Worm (Caenorhabditis elegans) whole organism, mixed stage, embryonic: ENCODE data around the gene acp-5.

ENCODE experiments used
- M03D4.4 ChIP-seq: sonication (generic microtip); optimal IDR thresholded peaks from 2 replicates; lab custom pipeline; 2017; ENCODE audit warnings: mild to moderate bottlenecking, missing genetic modification characterization, missing compliant biosample characterization
- bed-3 ChIP-seq: fragments of 200-800 bp; sonication (Bioruptor generic); optimal IDR thresholded peaks from 3 replicates; lab custom pipeline; 2018; ENCODE audit warnings: mild to moderate bottlenecking, missing genetic modification characterization, moderate library complexity, missing compliant biosample characterization
- blmp-1 ChIP-seq: fragments of 150-350 bp; optimal IDR thresholded peaks from 2 replicates; lab custom pipeline; 2014; ENCODE audit warnings: missing biosample characterization, missing genetic modification characterization
- ceh-39 ChIP-seq: fragments of 150-350 bp; optimal IDR thresholded peaks from 2 replicates; lab custom pipeline; 2014; ENCODE audit warnings: missing biosample characterization, missing genetic modification characterization
- ceh-43 ChIP-seq: fragments of 200-800 bp; sonication (Bioruptor generic); optimal IDR thresholded peaks from 2 replicates; lab custom pipeline; 2018; ENCODE audit warnings: mild to moderate bottlenecking, missing genetic modification characterization, moderate library complexity, missing compliant biosample characterization
- ceh-83 ChIP-seq: fragments of 200-800 bp; sonication (Bioruptor generic); optimal IDR thresholded peaks from 2 replicates; lab custom pipeline; 2018; ENCODE audit warnings: mild to moderate bottlenecking, missing genetic modification characterization, missing compliant biosample characterization
- ces-1 ChIP-seq: fragments of 150-350 bp; optimal IDR thresholded peaks from 2 replicates; lab custom pipeline; 2014; ENCODE audit warnings: missing biosample characterization, missing genetic modification reagents, missing genetic modification characterization
- cnd-1 ChIP-seq: fragments of 200-800 bp; sonication (Bioruptor generic); optimal IDR thresholded peaks from 2 replicates; lab custom pipeline; 2018; ENCODE audit warnings: mild to moderate bottlenecking, missing genetic modification characterization, missing compliant biosample characterization
- drap-1 ChIP-seq: fragments of 200-800 bp; sonication (Bioruptor generic); optimal IDR thresholded peaks from 3 replicates; lab custom pipeline; 2018; ENCODE audit warnings: mild to moderate bottlenecking, missing genetic modification characterization, missing compliant biosample characterization
- elt-3 ChIP-seq: fragments of 150-350 bp; optimal IDR thresholded peaks from 2 replicates; lab custom pipeline; 2014; ENCODE audit warnings: missing biosample characterization, missing genetic modification characterization
- flh-1 ChIP-seq: fragments of 200-800 bp; sonication (Bioruptor generic); optimal IDR thresholded peaks from 2 replicates; lab custom pipeline; 2018; ENCODE audit warnings: mild to moderate bottlenecking, missing genetic modification characterization, moderate library complexity, missing compliant biosample characterization
- ham-2 ChIP-seq: fragments of 200-800 bp; sonication (Bioruptor generic); optimal IDR thresholded peaks from 2 replicates; lab custom pipeline; 2018; ENCODE audit warnings: mild to moderate bottlenecking, missing genetic modification characterization, missing compliant biosample characterization
- hlh-1 ChIP-seq: fragments of 150-350 bp; optimal IDR thresholded peaks from 2 replicates; lab custom pipeline; 2014; ENCODE audit warnings: missing biosample characterization, missing genetic modification reagents, missing genetic modification characterization
- lin-13 ChIP-seq: fragments of 150-350 bp; optimal IDR thresholded peaks from 2 replicates; lab custom pipeline; 2014; ENCODE audit warnings: missing biosample characterization, missing genetic modification characterization
- lin-32 ChIP-seq: fragments of 200-800 bp; sonication (Bioruptor generic); optimal IDR thresholded peaks from 2 replicates; lab custom pipeline; 2018; ENCODE audit warnings: mild to moderate bottlenecking, missing genetic modification characterization, missing compliant biosample characterization
- lsy-2 ChIP-seq: fragments of 150-350 bp; optimal IDR thresholded peaks from 2 replicates; lab custom pipeline; 2014; ENCODE audit warnings: missing biosample characterization, missing genetic modification characterization
- mab-5 ChIP-seq: fragments of 150-350 bp; optimal IDR thresholded peaks from 2 replicates; lab custom pipeline; 2014; ENCODE audit warnings: missing biosample characterization, missing genetic modification characterization
- mep-1 ChIP-seq: fragments of 150-350 bp; optimal IDR thresholded peaks from 2 replicates; lab custom pipeline; 2017; ENCODE audit warnings: missing biosample characterization, missing genetic modification reagents, missing genetic modification characterization, inconsistent platforms
- mls-2 ChIP-seq: sonication (generic microtip); optimal IDR thresholded peaks from 2 replicates; lab custom pipeline; 2016; ENCODE audit warnings: mild to moderate bottlenecking, missing genetic modification characterization, moderate library complexity, missing compliant biosample characterization
- nhr-12 ChIP-seq: fragments of 150-350 bp; optimal IDR thresholded peaks from 2 replicates; lab custom pipeline; 2014; ENCODE audit warnings: missing biosample characterization, missing genetic modification characterization
- nhr-2 ChIP-seq: fragments of 150-350 bp; optimal IDR thresholded peaks from 2 replicates; lab custom pipeline; 2014; ENCODE audit warnings: missing biosample characterization, missing genetic modification characterization
- nhr-237 ChIP-seq: fragments of 150-350 bp; optimal IDR thresholded peaks from 2 replicates; lab custom pipeline; 2014; ENCODE audit warnings: missing biosample characterization, missing genetic modification characterization
- nhr-28 ChIP-seq: fragments of 150-350 bp; optimal IDR thresholded peaks from 2 replicates; lab custom pipeline; 2014; ENCODE audit warnings: missing biosample characterization, missing genetic modification characterization
- nhr-76 ChIP-seq: sonication (generic microtip); optimal IDR thresholded peaks from 2 replicates; lab custom pipeline; 2017; ENCODE audit warnings: missing biosample characterization, missing genetic modification characterization
- pha-4 ChIP-seq: fragments of 150-350 bp; optimal IDR thresholded peaks from 2 replicates; lab custom pipeline; 2018; ENCODE audit warnings: missing biosample characterization, missing genetic modification reagents, missing genetic modification characterization
- sem-2 ChIP-seq: fragments of 200-800 bp; sonication (Bioruptor generic); optimal IDR thresholded peaks from 2 replicates; lab custom pipeline; 2018; ENCODE audit warnings: mild to moderate bottlenecking, missing genetic modification characterization, missing compliant biosample characterization
- sptf-1 ChIP-seq: sonication (generic microtip); optimal IDR thresholded peaks from 2 replicates; lab custom pipeline; 2017; ENCODE audit warnings: mild to moderate bottlenecking, missing genetic modification characterization, moderate library complexity, missing compliant biosample characterization
- tbx-8 ChIP-seq: fragments of 200-800 bp; sonication (Bioruptor generic); optimal IDR thresholded peaks from 2 replicates; lab custom pipeline; 2018; ENCODE audit warnings: mild to moderate bottlenecking, missing genetic modification characterization, moderate library complexity, missing compliant biosample characterization
- unc-120 ChIP-seq: sonication (generic microtip); optimal IDR thresholded peaks from 2 replicates; lab custom pipeline; 2017; ENCODE audit warnings: missing genetic modification characterization, missing compliant biosample characterization; ENCODE audit not compliant: poor library complexity, severe bottlenecking
- unc-39 ChIP-seq: fragments of 150-350 bp; optimal IDR thresholded peaks from 2 replicates; lab custom pipeline; 2014; ENCODE audit warnings: missing biosample characterization, missing genetic modification characterization
- unc-62 ChIP-seq: fragments of 150-350 bp; optimal IDR thresholded peaks from 2 replicates; lab custom pipeline; 2014; ENCODE audit warnings: missing biosample characterization, missing genetic modification reagents, missing genetic modification characterization
- zip-8 ChIP-seq: fragments of 150-350 bp; optimal IDR thresholded peaks from 2 replicates; lab custom pipeline; 2014; ENCODE audit warnings: missing biosample characterization, missing genetic modification characterization

acp-5 gene

DNA sequence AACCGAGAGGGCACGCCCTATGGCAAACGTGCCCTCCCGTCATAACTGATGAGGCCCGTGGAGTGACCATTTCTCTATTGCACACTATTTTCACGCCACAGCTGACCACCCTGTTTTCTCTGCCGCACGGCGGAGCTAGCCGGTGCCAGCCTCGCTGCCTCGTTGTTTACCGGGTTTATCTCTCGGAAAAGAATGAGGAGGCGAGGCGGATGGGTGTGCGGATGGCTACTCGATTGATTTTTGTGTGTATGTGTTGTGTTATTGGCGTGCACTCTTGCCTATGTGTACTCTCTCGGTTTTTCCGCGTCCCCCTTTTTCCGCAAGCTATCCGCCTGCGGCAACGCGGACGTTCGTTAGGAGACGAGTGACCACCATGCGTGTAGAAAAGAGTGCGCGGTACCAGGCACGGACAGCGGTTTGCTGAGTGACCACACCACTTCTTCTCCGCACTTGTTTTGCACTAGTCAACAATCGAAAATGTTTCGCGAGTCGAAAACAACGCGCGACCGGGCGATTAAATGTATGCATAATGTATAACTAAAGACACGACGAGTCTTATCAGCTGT is 17.2 kb upstream of the acp-5 start (continued):
- TF ChIP-seq ceh-83 (GFP tag; lab: Kevin White, UChicago) (peak; percentile 69), sptf-1 (peak; percentile 90), ham-2 (GFP tag; lab: Kevin White, UChicago) (peak; percentile 100), nhr-237 (peak; percentile 50), zip-8 (tag; lab: Kevin White, UChicago) (no peak)

DNA sequence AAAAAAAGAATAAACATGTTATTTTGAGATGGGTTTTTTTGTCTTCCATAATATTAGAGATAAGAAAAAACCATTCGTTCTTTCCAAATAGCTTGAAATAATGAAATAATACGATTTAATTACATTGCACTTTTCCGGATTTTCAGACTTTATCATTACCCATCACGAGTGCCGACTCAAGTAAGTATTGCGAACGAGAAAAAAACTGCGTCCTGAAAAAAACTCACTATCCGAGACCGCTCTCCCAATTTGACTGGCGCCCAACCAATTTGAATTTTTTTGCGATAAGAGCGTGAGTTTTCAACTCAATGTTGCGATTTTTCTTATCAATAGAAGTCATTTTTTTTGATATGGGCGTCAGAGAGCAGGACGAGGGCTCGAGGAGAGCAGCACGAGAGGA is 16.2 kb upstream of the acp-5 start:
- TF ChIP-seq hlh-1 (tag; lab: Kevin White, UChicago) (no peak), elt-3 (tag; lab: Kevin White, UChicago) (no peak), sptf-1 (no peak), sem-2 (GFP tag; lab: Kevin White, UChicago) (no peak), unc-39 (tag; lab: Kevin White, UChicago) (no peak), M03D4.4 (no peak), tbx-8 (GFP tag; lab: Kevin White, UChicago) (no peak), unc-120 (tag; lab: Kevin White, UChicago) (no peak), flh-1 (GFP tag; lab: Kevin White, UChicago) (no peak), lin-13 (tag; lab: Kevin White, UChicago) (no peak), ceh-39 (no peak), mep-1 (tag; lab: Kevin White, UChicago) (no peak), drap-1 (GFP tag; lab: Kevin White, UChicago) (no peak), nhr-12 (tag; lab: Kevin White, UChicago) (no peak), ceh-43 (GFP tag; lab: Kevin White, UChicago) (no peak), pha-4 (tag; lab: Kevin White, UChicago) (no peak), nhr-2 (no peak)

- no peak for TF ChIP-seq ceh-43 (GFP tag; lab: Kevin White, UChicago)
- no peak for TF ChIP-seq drap-1 (GFP tag; lab: Kevin White, UChicago)
- no peak for TF ChIP-seq sem-2 (GFP tag; lab: Kevin White, UChicago)
- TF ChIP-seq sptf-1 = no peak
- TF ChIP-seq flh-1 (GFP tag; lab: Kevin White, UChicago) = no peak
- no peak for TF ChIP-seq blmp-1 (tag; lab: Kevin White, UChicago)
- no peak for TF ChIP-seq bed-3 (GFP tag; lab: Kevin White, UChicago)
- TF ChIP-seq tbx-8 (GFP tag; lab: Kevin White, UChicago) = no peak
- TF ChIP-seq hlh-1 (tag; lab: Kevin White, UChicago) = no peak
- no peak for TF ChIP-seq mep-1 (tag; lab: Kevin White, UChicago)
- TF ChIP-seq unc-120 (tag; lab: Kevin White, UChicago) = no peak
- TF ChIP-seq pha-4 (tag; lab: Kevin White, UChicago) = no peak
- TF ChIP-seq ham-2 (GFP tag; lab: Kevin White, UChicago) = no peak
- no peak for TF ChIP-seq unc-62
- TF ChIP-seq nhr-2 = no peak
- TF ChIP-seq nhr-237 = no peak
These were observed 14.9 kb upstream of the acp-5 start for ce11 chrX:5814342-5814741.

DNA sequence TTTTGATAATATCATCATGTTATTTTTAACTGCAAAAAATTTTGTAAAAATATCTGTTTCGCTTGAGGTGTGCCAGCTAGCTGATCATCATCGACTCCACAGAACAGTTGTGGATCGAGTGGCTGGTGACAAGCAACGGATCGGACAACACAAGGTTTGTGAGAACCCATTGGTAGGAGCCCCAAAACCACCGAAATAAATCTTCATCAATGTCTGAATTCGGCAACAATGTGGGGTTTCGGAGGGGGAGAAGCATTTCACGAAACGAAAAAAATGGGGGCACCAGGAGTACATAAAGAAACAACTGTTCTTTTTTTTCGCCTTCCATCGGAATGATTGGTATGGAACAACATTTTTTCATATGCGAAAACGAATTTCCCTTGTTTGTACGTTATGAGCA is 13.9 kb upstream of the acp-5 start:
- TF ChIP-seq flh-1 (GFP tag; lab: Kevin White, UChicago) (no peak), hlh-1 (tag; lab: Kevin White, UChicago) (peak; percentile 49)
- TF ChIP-seq, all 35 proteins: peak for 1

ce11 chrX:5816346-5816745 is 12.9 kb upstream of the acp-5 start:
- TF ChIP-seq mab-5 (tag; lab: Kevin White, UChicago) (no peak), drap-1 (GFP tag; lab: Kevin White, UChicago) (peak; percentile 54), mep-1 (tag; lab: Kevin White, UChicago) (no peak), unc-120 (tag; lab: Kevin White, UChicago) (peak; percentile 50), M03D4.4 (peak; percentile 50), unc-62 (no peak), nhr-2 (no peak), nhr-76 (no peak), unc-39 (tag; lab: Kevin White, UChicago) (no peak), ceh-43 (GFP tag; lab: Kevin White, UChicago) (no peak), sptf-1 (peak; percentile 14), nhr-12 (tag; lab: Kevin White, UChicago) (no peak), blmp-1 (tag; lab: Kevin White, UChicago) (no peak), cnd-1 (tag; lab: Kevin White, UChicago) (peak; percentile 11), pha-4 (tag; lab: Kevin White, UChicago) (no peak), ham-2 (GFP tag; lab: Kevin White, UChicago) (peak; percentile 13), ces-1 (GFP tag; lab: Kevin White, UChicago) (peak; percentile 24), nhr-28 (tag; lab: Kevin White, UChicago) (no peak), lsy-2 (tag; lab: Kevin White, UChicago) (no peak), tbx-8 (GFP tag; lab: Kevin White, UChicago) (no peak), mls-2 (tag; lab: Kevin White, UChicago) (peak; percentile 73), ceh-39 (no peak), lin-32 (GFP tag; lab: Kevin White, UChicago) (no peak), bed-3 (GFP tag; lab: Kevin White, UChicago) (no peak)
